Worm (Caenorhabditis elegans) whole organism, L3 larva: Measurements from ENCODE around the gene C14B9.10.

Source experiments
- ama-1 ChIP-seq: fragments of 150-350 bp; optimal IDR thresholded peaks from 2 replicates; lab custom pipeline; 2018
- ceh-9 ChIP-seq: sonication (generic microtip); optimal IDR thresholded peaks from 2 replicates; lab custom pipeline; 2018; ENCODE audit warnings: missing biosample characterization, missing genetic modification characterization
- elt-2 ChIP-seq: sonication (generic microtip); optimal IDR thresholded peaks from 2 replicates; lab custom pipeline; 2016; ENCODE audit warnings: missing genetic modification reagents, mild to moderate bottlenecking, missing genetic modification characterization, missing compliant biosample characterization
- pha-4 ChIP-seq: fragments of 150-350 bp; optimal IDR thresholded peaks from 2 replicates; lab custom pipeline; 2014; ENCODE audit warnings: missing biosample characterization, missing genetic modification reagents, missing genetic modification characterization
- unc-62 ChIP-seq: fragments of 150-350 bp; sonication (generic microtip); optimal IDR thresholded peaks from 4 replicates; lab custom pipeline; 2014; ENCODE audit warnings: missing biosample characterization, missing genetic modification reagents, missing genetic modification characterization
- zag-1 ChIP-seq: fragments of 150-350 bp; optimal IDR thresholded peaks from 2 replicates; lab custom pipeline; 2014; ENCODE audit warnings: missing biosample characterization, missing genetic modification characterization

ce11 chrIII:8178924-8179323 is 48.3 kb downstream of the C14B9.10 start, which contains the start of gene C50C3.5:
- no peak for TF ChIP-seq zag-1
- no peak for TF ChIP-seq pha-4 (tag; lab: Kevin White, UChicago)
- no peak for TF ChIP-seq ceh-9 (tag; lab: Kevin White, UChicago)
- no peak for TF ChIP-seq unc-62
- no peak for TF ChIP-seq elt-2
- TF ChIP-seq ama-1 (lab: Kevin White, UChicago), result no peak
